Worm (Caenorhabditis elegans) whole organism, L3 larva: Measurements from ENCODE around the gene egl-6.

Experiments
- R02D3.7 ChIP-seq: fragments of 150-350 bp; optimal IDR thresholded peaks from 2 replicates; lab custom pipeline; 2014; ENCODE audit warnings: missing biosample characterization, missing genetic modification characterization
- ZK546.5 ChIP-seq: sonication (generic microtip); optimal IDR thresholded peaks from 2 replicates; lab custom pipeline; 2017; ENCODE audit warnings: missing biosample characterization, missing genetic modification characterization
- aly-2 ChIP-seq: fragments of 150-350 bp; optimal IDR thresholded peaks from 2 replicates; lab custom pipeline; 2014; ENCODE audit warnings: missing biosample characterization, missing genetic modification characterization
- ama-1 ChIP-seq: fragments of 150-350 bp; optimal IDR thresholded peaks from 2 replicates; lab custom pipeline; 2018
- ceh-16 ChIP-seq: sonication (generic microtip); optimal IDR thresholded peaks from 2 replicates; lab custom pipeline; 2017; ENCODE audit warnings: missing biosample characterization, missing genetic modification characterization
- ceh-28 ChIP-seq: fragments of 150-350 bp; optimal IDR thresholded peaks from 2 replicates; lab custom pipeline; 2014; ENCODE audit warnings: missing biosample characterization, missing genetic modification reagents, missing genetic modification characterization
- ceh-82 ChIP-seq: fragments of 150-350 bp; optimal IDR thresholded peaks from 2 replicates; lab custom pipeline; 2014; ENCODE audit warnings: missing biosample characterization, missing genetic modification characterization
- ceh-9 ChIP-seq: sonication (generic microtip); optimal IDR thresholded peaks from 2 replicates; lab custom pipeline; 2018; ENCODE audit warnings: missing biosample characterization, missing genetic modification characterization
- daf-12 ChIP-seq: fragments of 150-350 bp; optimal IDR thresholded peaks from 2 replicates; lab custom pipeline; 2014; ENCODE audit warnings: missing biosample characterization, missing genetic modification reagents, missing genetic modification characterization
- egl-27 ChIP-seq: sonication (generic microtip); optimal IDR thresholded peaks from 4 replicates; lab custom pipeline; 2017; ENCODE audit warnings: missing biosample characterization, missing genetic modification reagents, missing genetic modification characterization
- elt-2 ChIP-seq: sonication (generic microtip); optimal IDR thresholded peaks from 2 replicates; lab custom pipeline; 2016; ENCODE audit warnings: missing genetic modification reagents, mild to moderate bottlenecking, missing genetic modification characterization, missing compliant biosample characterization
- eor-1 ChIP-seq, 2 experiments: fragments of 150-350 bp; optimal IDR thresholded peaks; 2 replicates each; lab custom pipeline; 2014 to 2018; ENCODE audit warnings: missing biosample characterization in 2 of 2, missing genetic modification characterization in 2 of 2
- fkh-10 ChIP-seq: sonication (generic microtip); optimal IDR thresholded peaks from 2 replicates; lab custom pipeline; 2017; ENCODE audit warnings: missing biosample characterization, missing genetic modification reagents, missing genetic modification characterization
- fkh-2 ChIP-seq: fragments of 150-350 bp; optimal IDR thresholded peaks from 2 replicates; lab custom pipeline; 2014; ENCODE audit warnings: missing biosample characterization, missing genetic modification reagents, missing genetic modification characterization
- fos-1 ChIP-seq: fragments of 150-350 bp; optimal IDR thresholded peaks from 2 replicates; lab custom pipeline; 2014; ENCODE audit warnings: missing biosample characterization, missing genetic modification characterization
- hmg-11 ChIP-seq: sonication (generic microtip); optimal IDR thresholded peaks from 2 replicates; lab custom pipeline; 2016; ENCODE audit warnings: missing genetic modification characterization, missing compliant biosample characterization
- jun-1 ChIP-seq: fragments of 150-350 bp; optimal IDR thresholded peaks from 2 replicates; lab custom pipeline; 2014; ENCODE audit warnings: missing biosample characterization, missing genetic modification reagents, missing genetic modification characterization
- lin-15B ChIP-seq: fragments of 150-350 bp; optimal IDR thresholded peaks from 2 replicates; lab custom pipeline; 2014; ENCODE audit warnings: missing biosample characterization, missing genetic modification characterization
- lin-39 ChIP-seq: fragments of 150-350 bp; optimal IDR thresholded peaks from 2 replicates; lab custom pipeline; 2018; ENCODE audit warnings: missing biosample characterization, missing genetic modification reagents, missing genetic modification characterization
- mdl-1 ChIP-seq: fragments of 150-350 bp; optimal IDR thresholded peaks from 2 replicates; lab custom pipeline; 2014; ENCODE audit warnings: missing biosample characterization, missing genetic modification characterization
- mml-1 ChIP-seq: fragments of 150-350 bp; sonication (generic microtip); optimal IDR thresholded peaks from 3 replicates; lab custom pipeline; 2014; ENCODE audit warnings: missing biosample characterization, missing genetic modification characterization
- nfya-1 ChIP-seq: sonication (generic microtip); optimal IDR thresholded peaks from 2 replicates; lab custom pipeline; 2017; ENCODE audit warnings: missing genetic modification characterization, mild to moderate bottlenecking, missing compliant biosample characterization, antibody characterized with exemption, moderate library complexity; ENCODE audit not compliant: insufficient read depth
- nhr-11 ChIP-seq: fragments of 150-350 bp; optimal IDR thresholded peaks from 2 replicates; lab custom pipeline; 2014; ENCODE audit warnings: missing biosample characterization, missing genetic modification characterization
- nhr-12 ChIP-seq: fragments of 150-350 bp; optimal IDR thresholded peaks from 2 replicates; lab custom pipeline; 2014; ENCODE audit warnings: missing biosample characterization, missing genetic modification characterization
- nhr-23 ChIP-seq: fragments of 150-350 bp; optimal IDR thresholded peaks from 2 replicates; lab custom pipeline; 2014; ENCODE audit warnings: missing biosample characterization, missing genetic modification reagents, missing genetic modification characterization
- nhr-237 ChIP-seq: fragments of 150-350 bp; optimal IDR thresholded peaks from 2 replicates; lab custom pipeline; 2014; ENCODE audit warnings: missing biosample characterization, missing genetic modification characterization
- nhr-25 ChIP-seq: sonication (generic microtip); optimal IDR thresholded peaks from 2 replicates; lab custom pipeline; 2017; ENCODE audit warnings: missing biosample characterization, missing genetic modification characterization
- nhr-28 ChIP-seq: fragments of 150-350 bp; optimal IDR thresholded peaks from 2 replicates; lab custom pipeline; 2014; ENCODE audit warnings: missing biosample characterization, missing genetic modification characterization
- nhr-43 ChIP-seq: sonication (generic microtip); optimal IDR thresholded peaks from 2 replicates; lab custom pipeline; 2016; ENCODE audit warnings: mild to moderate bottlenecking, missing genetic modification characterization, missing compliant biosample characterization; ENCODE audit not compliant: poor library complexity, severe bottlenecking
- nhr-67 ChIP-seq: fragments of 150-350 bp; optimal IDR thresholded peaks from 2 replicates; lab custom pipeline; 2014; ENCODE audit warnings: missing biosample characterization, missing genetic modification characterization
- nhr-76 ChIP-seq: fragments of 150-350 bp; sonication (generic microtip); optimal IDR thresholded peaks from 5 replicates; lab custom pipeline; 2014; ENCODE audit warnings: missing biosample characterization, missing genetic modification characterization
- nhr-77 ChIP-seq: fragments of 150-350 bp; optimal IDR thresholded peaks from 2 replicates; lab custom pipeline; 2014; ENCODE audit warnings: missing biosample characterization, missing genetic modification characterization
- pha-4 ChIP-seq: fragments of 150-350 bp; optimal IDR thresholded peaks from 2 replicates; lab custom pipeline; 2014; ENCODE audit warnings: missing biosample characterization, missing genetic modification reagents, missing genetic modification characterization
- pqm-1 ChIP-seq: fragments of 150-350 bp; optimal IDR thresholded peaks from 2 replicates; lab custom pipeline; 2017; ENCODE audit warnings: missing biosample characterization, missing genetic modification characterization, inconsistent platforms
- sea-2 ChIP-seq: fragments of 150-350 bp; sonication (generic microtip); optimal IDR thresholded peaks from 4 replicates; lab custom pipeline; 2014; ENCODE audit warnings: missing biosample characterization, missing genetic modification reagents, missing genetic modification characterization
- skn-1 ChIP-seq: fragments of 150-350 bp; optimal IDR thresholded peaks from 2 replicates; lab custom pipeline; 2014; ENCODE audit warnings: missing biosample characterization, missing genetic modification characterization
- snpc-4 ChIP-seq: fragments of 150-350 bp; optimal IDR thresholded peaks from 2 replicates; lab custom pipeline; 2014; ENCODE audit warnings: missing biosample characterization, missing genetic modification characterization
- tbx-2 ChIP-seq: sonication (generic microtip); optimal IDR thresholded peaks from 2 replicates; lab custom pipeline; 2016; ENCODE audit warnings: mild to moderate bottlenecking, missing genetic modification characterization, missing compliant biosample characterization
- unc-39 ChIP-seq: sonication (generic microtip); optimal IDR thresholded peaks from 4 replicates; lab custom pipeline; 2017; ENCODE audit warnings: missing biosample characterization, missing genetic modification characterization
- unc-62 ChIP-seq: fragments of 150-350 bp; sonication (generic microtip); optimal IDR thresholded peaks from 4 replicates; lab custom pipeline; 2014; ENCODE audit warnings: missing biosample characterization, missing genetic modification reagents, missing genetic modification characterization
- zag-1 ChIP-seq: fragments of 150-350 bp; optimal IDR thresholded peaks from 2 replicates; lab custom pipeline; 2014; ENCODE audit warnings: missing biosample characterization, missing genetic modification characterization
- ztf-11 ChIP-seq: fragments of 150-350 bp; optimal IDR thresholded peaks from 2 replicates; lab custom pipeline; 2014; ENCODE audit warnings: missing biosample characterization, missing genetic modification characterization
- ztf-4 ChIP-seq: fragments of 150-350 bp; optimal IDR thresholded peaks from 2 replicates; lab custom pipeline; 2014; ENCODE audit warnings: missing biosample characterization, missing genetic modification characterization

Gene egl-6

ce11 chrX:5941325-5941724 lies 10.4 kb downstream of the egl-6 start:
- TF ChIP-seq pqm-1 = peak; percentile 61
- TF ChIP-seq tbx-2 (tag; lab: Kevin White, UChicago) = no peak
- no peak for TF ChIP-seq lin-39 (tag; lab: Kevin White, UChicago)
- no peak for TF ChIP-seq ztf-4 (tag; lab: Kevin White, UChicago)
- TF ChIP-seq fkh-2 (tag; lab: Kevin White, UChicago) = no peak
- TF ChIP-seq nhr-12 (tag; lab: Kevin White, UChicago) = no peak
- no peak for TF ChIP-seq nhr-43 (tag; lab: Kevin White, UChicago)
- TF ChIP-seq aly-2 (tag; lab: Kevin White, UChicago) = no peak
- no peak for TF ChIP-seq fos-1 (tag; lab: Kevin White, UChicago)
- TF ChIP-seq ama-1 (lab: Kevin White, UChicago) = peak; percentile 27

- TF ChIP-seq pha-4 (tag; lab: Kevin White, UChicago) (peak; percentile 61), nhr-67 (tag; lab: Kevin White, UChicago) (no peak), nhr-77 (no peak), jun-1 (tag; lab: Kevin White, UChicago) (no peak), nhr-43 (tag; lab: Kevin White, UChicago) (peak; percentile 36), nhr-76 (tag; lab: Kevin White, UChicago) (no peak), aly-2 (tag; lab: Kevin White, UChicago) (no peak), nhr-23 (peak; percentile 43), daf-12 (tag; lab: Kevin White, UChicago) (no peak), R02D3.7 (no peak), ama-1 (lab: Kevin White, UChicago) (peak; percentile 24), nhr-237 (tag; lab: Kevin White, UChicago) (no peak), snpc-4 (tag; lab: Kevin White, UChicago) (peak; percentile 6), nfya-1 (peak; percentile 20), nhr-11 (tag; lab: Kevin White, UChicago) (peak; percentile 23), fos-1 (tag; lab: Kevin White, UChicago) (no peak), mdl-1 (peak; percentile 29), fkh-2 (tag; lab: Kevin White, UChicago) (no peak), nhr-25 (tag; lab: Kevin White, UChicago) (peak; percentile 17)
Measured at ce11 chrX:5942171-5942570, 11.2 kb downstream of the egl-6 start.

ce11 chrX:5943908-5944307 lies 13.0 kb downstream of the egl-6 start:
- TF ChIP-seq fkh-2 (tag; lab: Kevin White, UChicago) (no peak), unc-39 (tag; lab: Kevin White, UChicago) (no peak), elt-2 (tag; lab: Kevin White, UChicago) (no peak), tbx-2 (tag; lab: Kevin White, UChicago) (no peak), jun-1 (tag; lab: Kevin White, UChicago) (no peak)
- TF ChIP-seq, all 47 proteins: peak for 0

ce11 chrX:5944488-5944887 lies 13.6 kb downstream of the egl-6 start, which contains the start of gene acs-17:
Gene acs-17 (minus strand): TSS chrX:5944510.
- TF ChIP-seq ceh-9 (tag; lab: Kevin White, UChicago) (no peak), nhr-25 (tag; lab: Kevin White, UChicago) (peak; percentile 7), ztf-4 (tag; lab: Kevin White, UChicago) (no peak)

- TF ChIP-seq lin-39 (tag; lab: Kevin White, UChicago) (no peak), skn-1 (no peak), tbx-2 (tag; lab: Kevin White, UChicago) (no peak), unc-62 (GFP tag; lab: Kevin White, UChicago) (no peak), nhr-28 (no peak), ceh-28 (tag; lab: Kevin White, UChicago) (no peak), mml-1 (no peak), ceh-82 (tag; lab: Kevin White, UChicago) (no peak)
- TF ChIP-seq, all 47 proteins: peak for 0
Measured at ce11 chrX:5948769-5949168, 17.8 kb downstream of the egl-6 start, which contains the start of gene mig-23. Gene mig-23 (minus strand): TSS chrX:5948869.

ce11 chrX:5953174-5953573 lies 22.3 kb downstream of the egl-6 start, which contains the start of the genes R07E4.5 and R07E4.3:
Gene R07E4.5 (minus strand): TSS chrX:5953174.
Gene R07E4.3 (plus strand): TSS chrX:5953458.
- TF ChIP-seq sea-2 (GFP tag; lab: Kevin White, UChicago) = no peak
- TF ChIP-seq ztf-11 (tag; lab: Kevin White, UChicago) = no peak
- no peak for TF ChIP-seq fkh-2 (tag; lab: Kevin White, UChicago)
- TF ChIP-seq ceh-16 (tag; lab: Kevin White, UChicago) = no peak
- TF ChIP-seq hmg-11 (tag; lab: Kevin White, UChicago) = peak; percentile 60
- no peak for TF ChIP-seq skn-1
- TF ChIP-seq ZK546.5 (tag; lab: Kevin White, UChicago) = no peak
- TF ChIP-seq lin-15B (tag; lab: Kevin White, UChicago) = peak; percentile 89
- TF ChIP-seq egl-27 (tag; lab: Kevin White, UChicago) = no peak
- peak; percentile 66 for TF ChIP-seq snpc-4 (tag; lab: Kevin White, UChicago)
- TF ChIP-seq fkh-10 = no peak
- TF ChIP-seq eor-1 (tag; optimal IDR thresholded peaks at IDR 0.05; lab: Kevin White, UChicago) = no peak
- TF ChIP-seq zag-1 = no peak
- TF ChIP-seq mml-1 = no peak
- TF ChIP-seq nhr-67 (tag; lab: Kevin White, UChicago) = no peak
- peak; percentile 82 for TF ChIP-seq nhr-25 (tag; lab: Kevin White, UChicago)
- TF ChIP-seq tbx-2 (tag; lab: Kevin White, UChicago) = no peak
- no peak for TF ChIP-seq aly-2 (tag; lab: Kevin White, UChicago)
- TF ChIP-seq nfya-1 = peak; percentile 86
